Fruit fly (Drosophila melanogaster) whole organism, pupa: ENCODE data around the gene ex.

ENCODE experiments used
- CG10348 ChIP-seq: fragments of 200-800 bp; sonication (Bioruptor generic); IDR thresholded peaks from 2 replicates; pipeline ENCODE4 v1.3.6; 2022; ENCODE audit warnings: missing biosample characterization, missing genetic modification characterization
- CG12605 ChIP-seq: fragments of 200-800 bp; sonication (Bioruptor generic); IDR thresholded peaks from 2 replicates; pipeline ENCODE4 v1.3.6; 2022; ENCODE audit warnings: missing biosample characterization, missing genetic modification characterization
- CG13204 ChIP-seq: fragments of 200-800 bp; sonication (Bioruptor generic); optimal IDR thresholded peaks from 2 replicates; lab custom pipeline; 2018; ENCODE audit warnings: missing biosample characterization, mild to moderate bottlenecking, missing genetic modification characterization, moderate library complexity
- CG14655 ChIP-seq: fragments of 200-800 bp; sonication (Bioruptor generic); optimal IDR thresholded peaks from 3 replicates; lab custom pipeline; 2017; ENCODE audit warnings: mild to moderate bottlenecking, missing biosample characterization, missing genetic modification reagents, missing genetic modification characterization
- CG15710 ChIP-seq: fragments of 200-800 bp; sonication (Bioruptor generic); optimal IDR thresholded peaks from 2 replicates; lab custom pipeline; 2018; ENCODE audit warnings: missing biosample characterization, mild to moderate bottlenecking, missing genetic modification characterization, moderate library complexity
- CG17806 ChIP-seq: fragments of 200-800 bp; sonication (Bioruptor generic); optimal IDR thresholded peaks from 2 replicates; lab custom pipeline; 2018; ENCODE audit warnings: missing biosample characterization, mild to moderate bottlenecking, missing genetic modification characterization, moderate library complexity
- CG32121 ChIP-seq: fragments of 200-800 bp; sonication (Bioruptor generic); IDR thresholded peaks from 2 replicates; pipeline ENCODE4 v1.3.6; 2022; ENCODE audit warnings: missing biosample characterization, missing genetic modification characterization
- CG34367 ChIP-seq: fragments of 200-800 bp; sonication (Bioruptor generic); optimal IDR thresholded peaks from 2 replicates; lab custom pipeline; 2018; ENCODE audit warnings: missing biosample characterization, mild to moderate bottlenecking, missing genetic modification characterization
- CG4496 ChIP-seq: fragments of 200-800 bp; sonication (Bioruptor generic); IDR thresholded peaks from 3 replicates; pipeline ENCODE4 v1.3.6; 2022; ENCODE audit warnings: missing biosample characterization, missing genetic modification characterization
- CG8159 ChIP-seq: fragments of 200-800 bp; sonication (Bioruptor generic); optimal IDR thresholded peaks from 3 replicates; lab custom pipeline; 2018; ENCODE audit warnings: missing biosample characterization, mild to moderate bottlenecking, missing genetic modification characterization, moderate library complexity
- CG8301 ChIP-seq: fragments of 200-800 bp; sonication (Bioruptor generic); optimal IDR thresholded peaks from 2 replicates; lab custom pipeline; 2018; ENCODE audit warnings: missing biosample characterization, mild to moderate bottlenecking, missing genetic modification characterization
- CG9948 ChIP-seq: fragments of 200-800 bp; sonication (Bioruptor generic); optimal IDR thresholded peaks from 2 replicates; lab custom pipeline; 2018; ENCODE audit warnings: missing biosample characterization, mild to moderate bottlenecking, missing genetic modification characterization, moderate library complexity
- D1 ChIP-seq: fragments of 200-800 bp; sonication (Bioruptor generic); optimal IDR thresholded peaks from 2 replicates; lab custom pipeline; 2018; ENCODE audit warnings: missing biosample characterization, mild to moderate bottlenecking, missing genetic modification characterization, moderate library complexity
- EcR ChIP-seq: fragments of 200-800 bp; sonication (Bioruptor generic); optimal IDR thresholded peaks from 3 replicates; lab custom pipeline; 2019; ENCODE audit warnings: missing biosample characterization, missing genetic modification characterization, mild to moderate bottlenecking, moderate library complexity, missing genetic modification reagents
- Ets98B ChIP-seq: fragments of 200-800 bp; sonication (Bioruptor generic); IDR thresholded peaks from 2 replicates; pipeline ENCODE4 v1.3.6; 2022; ENCODE audit warnings: missing biosample characterization, missing genetic modification characterization
- Pif1A ChIP-seq: fragments of 200-800 bp; sonication (Bioruptor generic); optimal IDR thresholded peaks from 3 replicates; lab custom pipeline; 2016; ENCODE audit warnings: missing biosample characterization, missing genetic modification characterization
- Pif1B ChIP-seq: fragments of 200-800 bp; sonication (Bioruptor generic); optimal IDR thresholded peaks from 3 replicates; lab custom pipeline; 2016; ENCODE audit warnings: missing biosample characterization, missing genetic modification characterization
- Snoo ChIP-seq: fragments of 200-800 bp; sonication (Bioruptor generic); optimal IDR thresholded peaks from 3 replicates; lab custom pipeline; 2017; ENCODE audit warnings: missing biosample characterization, mild to moderate bottlenecking, missing genetic modification characterization, inconsistent platforms
- fd96Ca ChIP-seq: fragments of 200-800 bp; sonication (Bioruptor generic); IDR thresholded peaks from 3 replicates; pipeline ENCODE4 v1.3.6; 2022; ENCODE audit warnings: missing biosample characterization, missing genetic modification characterization
- gl ChIP-seq: fragments of 200-800 bp; sonication (Bioruptor generic); optimal IDR thresholded peaks from 2 replicates; lab custom pipeline; 2018; ENCODE audit warnings: missing biosample characterization, mild to moderate bottlenecking, missing genetic modification characterization
- rn ChIP-seq: fragments of 200-800 bp; sonication (Bioruptor generic); IDR thresholded peaks from 2 replicates; pipeline ENCODE4 v1.3.6; 2022; ENCODE audit warnings: missing biosample characterization, missing genetic modification characterization

Gene ex

dm6 chr2L:419620-420184 lies 11.3 kb upstream of the ex start, which contains the start of the genes CG13690 and RpLP1:
Gene CG13690 (minus strand): TSS chr2L:419652.
Gene RpLP1 (plus strand): TSS chr2L:419952.
- TF ChIP-seq fd96Ca (GFP tag; lab: Robert Waterston, UW) (no peak), CG32121 (GFP tag; lab: Robert Waterston, UW) (peak; percentile 40; the same call in 1 of the 2 replicates), CG8159 (tag; lab: Kevin White, UChicago) (peak; percentile 59), EcR (GFP tag; lab: Kevin White, UChicago) (peak; percentile 0), CG8301 (tag; lab: Kevin White, UChicago) (peak; percentile 13), Ets98B (GFP tag; lab: Robert Waterston, UW) (peak; percentile 26; the same call in 1 of the 2 replicates), Pif1B (GFP tag; lab: Kevin White, UChicago) (peak; percentile 41), Pif1A (GFP tag; lab: Kevin White, UChicago) (peak; percentile 72), gl (tag; lab: Kevin White, UChicago) (peak; percentile 53), CG13204 (peak; percentile 54), CG10348 (GFP tag; lab: Robert Waterston, UW) (no peak), CG17806 (no peak), D1 (tag; lab: Kevin White, UChicago) (no peak), CG12605 (GFP tag; lab: Robert Waterston, UW) (peak; percentile 71), CG34367 (tag; lab: Kevin White, UChicago) (peak; percentile 51), rn (GFP tag; lab: Robert Waterston, UW) (no peak), CG15710 (peak; percentile 40), CG14655 (GFP tag; lab: Kevin White, UChicago) (peak; percentile 45), Snoo (peak; percentile 82), CG9948 (tag; lab: Kevin White, UChicago) (peak; percentile 11), CG4496 (GFP tag; lab: Robert Waterston, UW) (peak; percentile 67; the same call in 2 of the 3 replicates)

dm6 chr2L:421119-421821 lies 9.8 kb upstream of the ex start, which contains the start of the genes CG11885 and CG13692:
Gene CG11885 (minus strand): TSS chr2L:421450.
Gene CG13692 (plus strand): TSS chr2L:421771.
- TF ChIP-seq CG8159 (tag; lab: Kevin White, UChicago) (no peak), Snoo (peak; percentile 19), Pif1A (GFP tag; lab: Kevin White, UChicago) (no peak), CG17806 (no peak), CG12605 (GFP tag; lab: Robert Waterston, UW) (no peak), CG4496 (GFP tag; lab: Robert Waterston, UW) (peak; percentile 39; the same call in 2 of the 3 replicates), EcR (GFP tag; lab: Kevin White, UChicago) (peak; percentile 3)

- no peak for TF ChIP-seq CG10348 (GFP tag; lab: Robert Waterston, UW)
- TF ChIP-seq CG13204 = no peak
- no peak for TF ChIP-seq CG9948 (tag; lab: Kevin White, UChicago)
- TF ChIP-seq CG34367 (tag; lab: Kevin White, UChicago) = no peak
- TF ChIP-seq D1 (tag; lab: Kevin White, UChicago) = no peak
- TF ChIP-seq rn (GFP tag; lab: Robert Waterston, UW) = no peak
- no peak for TF ChIP-seq CG12605 (GFP tag; lab: Robert Waterston, UW)
- no peak for TF ChIP-seq Pif1B (GFP tag; lab: Kevin White, UChicago)
- TF ChIP-seq CG15710 = no peak
- no peak for TF ChIP-seq Ets98B (GFP tag; lab: Robert Waterston, UW)
- no peak for TF ChIP-seq Snoo
- no peak for TF ChIP-seq fd96Ca (GFP tag; lab: Robert Waterston, UW)
- no peak for TF ChIP-seq CG8159 (tag; lab: Kevin White, UChicago)
These were observed 8.5 kb upstream of the ex start, which contains the start of gene BBS8 for dm6 chr2L:422573-422972. Gene BBS8 (plus strand): TSS chr2L:422873.

- TF ChIP-seq CG4496 (GFP tag; lab: Robert Waterston, UW) = peak; percentile 29; the same call in 1 of the 3 replicates
- TF ChIP-seq Pif1B (GFP tag; lab: Kevin White, UChicago) = peak; percentile 52
- no peak for TF ChIP-seq Ets98B (GFP tag; lab: Robert Waterston, UW)
- TF ChIP-seq Snoo = peak; percentile 78
- TF ChIP-seq CG34367 (tag; lab: Kevin White, UChicago) = peak; percentile 14
- no peak for TF ChIP-seq CG13204
- no peak for TF ChIP-seq EcR (GFP tag; lab: Kevin White, UChicago)
- TF ChIP-seq Pif1A (GFP tag; lab: Kevin White, UChicago) = peak; percentile 64
- TF ChIP-seq CG14655 (GFP tag; lab: Kevin White, UChicago) = peak; percentile 72
- no peak for TF ChIP-seq D1 (tag; lab: Kevin White, UChicago)
- no peak for TF ChIP-seq CG12605 (GFP tag; lab: Robert Waterston, UW)
- no peak for TF ChIP-seq CG10348 (GFP tag; lab: Robert Waterston, UW)
- TF ChIP-seq gl (tag; lab: Kevin White, UChicago) = no peak
- TF ChIP-seq CG8159 (tag; lab: Kevin White, UChicago) = peak; percentile 45
- TF ChIP-seq CG8301 (tag; lab: Kevin White, UChicago) = peak; percentile 51
- TF ChIP-seq rn (GFP tag; lab: Robert Waterston, UW) = no peak
- TF ChIP-seq CG15710 = peak; percentile 45
- no peak for TF ChIP-seq CG32121 (GFP tag; lab: Robert Waterston, UW)
- peak; percentile 56 for TF ChIP-seq CG17806
- peak; percentile 61 for TF ChIP-seq CG9948 (tag; lab: Kevin White, UChicago)
- TF ChIP-seq fd96Ca (GFP tag; lab: Robert Waterston, UW) = no peak
These were observed 7.9 kb upstream of the ex start for dm6 chr2L:423160-423559.

dm6 chr2L:425491-425890 lies 5.5 kb upstream of the ex start:
- no peak for TF ChIP-seq CG9948 (tag; lab: Kevin White, UChicago)
- no peak for TF ChIP-seq CG12605 (GFP tag; lab: Robert Waterston, UW)
- TF ChIP-seq CG4496 (GFP tag; lab: Robert Waterston, UW) = no peak
- TF ChIP-seq gl (tag; lab: Kevin White, UChicago) = no peak
- TF ChIP-seq Pif1A (GFP tag; lab: Kevin White, UChicago) = no peak
- no peak for TF ChIP-seq rn (GFP tag; lab: Robert Waterston, UW)
- TF ChIP-seq D1 (tag; lab: Kevin White, UChicago) = no peak
- TF ChIP-seq fd96Ca (GFP tag; lab: Robert Waterston, UW) = no peak
- TF ChIP-seq CG34367 (tag; lab: Kevin White, UChicago) = no peak
- no peak for TF ChIP-seq CG15710
- no peak for TF ChIP-seq EcR (GFP tag; lab: Kevin White, UChicago)
- TF ChIP-seq Pif1B (GFP tag; lab: Kevin White, UChicago) = no peak
- TF ChIP-seq CG32121 (GFP tag; lab: Robert Waterston, UW) = no peak
- no peak for TF ChIP-seq CG8301 (tag; lab: Kevin White, UChicago)
- TF ChIP-seq CG17806 = no peak
- no peak for TF ChIP-seq Snoo
- no peak for TF ChIP-seq CG8159 (tag; lab: Kevin White, UChicago)
- no peak for TF ChIP-seq CG13204
- no peak for TF ChIP-seq CG14655 (GFP tag; lab: Kevin White, UChicago)
- no peak for TF ChIP-seq Ets98B (GFP tag; lab: Robert Waterston, UW)
